Worm (Caenorhabditis elegans) whole organism, late embryonic: ENCODE data around the gene R13A1.3.

Experiments used
- C08G9.2 ChIP-seq: sonication (generic microtip); optimal IDR thresholded peaks from 2 replicates; lab custom pipeline; 2016; ENCODE audit warnings: mild to moderate bottlenecking, missing genetic modification characterization, moderate library complexity, missing compliant biosample characterization
- C38D4.7 ChIP-seq: fragments of 200-800 bp; sonication (Bioruptor generic); optimal IDR thresholded peaks from 2 replicates; lab custom pipeline; 2018; ENCODE audit warnings: mild to moderate bottlenecking, missing genetic modification characterization, moderate library complexity, missing compliant biosample characterization
- F13H6.1 ChIP-seq: sonication (generic microtip); optimal IDR thresholded peaks from 2 replicates; lab custom pipeline; 2016; ENCODE audit warnings: missing genetic modification characterization, missing compliant biosample characterization
- T23F11.4 ChIP-seq: fragments of 200-800 bp; sonication (Bioruptor generic); optimal IDR thresholded peaks from 2 replicates; lab custom pipeline; 2018; ENCODE audit warnings: mild to moderate bottlenecking, missing genetic modification characterization, missing compliant biosample characterization
- ahr-1 ChIP-seq: sonication (generic microtip); optimal IDR thresholded peaks from 2 replicates; lab custom pipeline; 2016; ENCODE audit warnings: missing genetic modification characterization, missing compliant biosample characterization
- ama-1 ChIP-seq: fragments of 150-350 bp; optimal IDR thresholded peaks from 2 replicates; lab custom pipeline; 2014
- ceh-31 ChIP-seq: sonication (generic microtip); optimal IDR thresholded peaks from 2 replicates; lab custom pipeline; 2016; ENCODE audit warnings: missing genetic modification characterization, missing compliant biosample characterization
- ceh-34 ChIP-seq: sonication (generic microtip); optimal IDR thresholded peaks from 2 replicates; lab custom pipeline; 2016; ENCODE audit warnings: mild to moderate bottlenecking, missing genetic modification characterization, missing compliant biosample characterization
- ceh-6 ChIP-seq: fragments of 200-800 bp; sonication (Bioruptor generic); optimal IDR thresholded peaks from 2 replicates; lab custom pipeline; 2018; ENCODE audit warnings: mild to moderate bottlenecking, missing genetic modification characterization, missing compliant biosample characterization
- ceh-9 ChIP-seq: sonication (generic microtip); optimal IDR thresholded peaks from 2 replicates; lab custom pipeline; 2016; ENCODE audit warnings: mild to moderate bottlenecking, missing genetic modification characterization, inconsistent platforms, missing compliant biosample characterization
- che-1 ChIP-seq: sonication (generic microtip); optimal IDR thresholded peaks from 2 replicates; lab custom pipeline; 2016; ENCODE audit warnings: mild to moderate bottlenecking, missing genetic modification characterization, missing compliant biosample characterization
- dve-1 ChIP-seq: sonication (generic microtip); optimal IDR thresholded peaks from 2 replicates; lab custom pipeline; 2017; ENCODE audit warnings: antibody characterized with exemption, mild to moderate bottlenecking, missing genetic modification characterization, missing compliant biosample characterization
- elt-2 ChIP-seq: sonication (generic microtip); optimal IDR thresholded peaks from 2 replicates; lab custom pipeline; 2016; ENCODE audit warnings: missing genetic modification reagents, missing genetic modification characterization, missing compliant biosample characterization
- elt-4 ChIP-seq: sonication (generic microtip); optimal IDR thresholded peaks from 2 replicates; lab custom pipeline; 2016; ENCODE audit warnings: missing genetic modification characterization, missing compliant biosample characterization
- fkh-6 ChIP-seq: sonication (generic microtip); optimal IDR thresholded peaks from 2 replicates; lab custom pipeline; 2016; ENCODE audit warnings: missing genetic modification characterization, missing compliant biosample characterization
- hlh-6 ChIP-seq: sonication (generic microtip); optimal IDR thresholded peaks from 2 replicates; lab custom pipeline; 2016; ENCODE audit warnings: missing genotype, missing genetic modification characterization, missing compliant biosample characterization
- madf-2 ChIP-seq: sonication (generic microtip); optimal IDR thresholded peaks from 2 replicates; lab custom pipeline; 2017; ENCODE audit warnings: missing genetic modification characterization, missing compliant biosample characterization
- mec-3 ChIP-seq: sonication (generic microtip); optimal IDR thresholded peaks from 2 replicates; lab custom pipeline; 2016; ENCODE audit warnings: borderline replicate concordance, missing genetic modification characterization, missing compliant biosample characterization
- nhr-232 ChIP-seq: sonication (generic microtip); optimal IDR thresholded peaks from 2 replicates; lab custom pipeline; 2016; ENCODE audit warnings: missing genetic modification characterization, missing compliant biosample characterization
- pat-9 ChIP-seq: fragments of 200-800 bp; sonication (Bioruptor generic); optimal IDR thresholded peaks from 2 replicates; lab custom pipeline; 2018; ENCODE audit warnings: mild to moderate bottlenecking, missing genetic modification characterization, moderate library complexity, missing compliant biosample characterization
- pha-2 ChIP-seq: sonication (generic microtip); optimal IDR thresholded peaks from 2 replicates; lab custom pipeline; 2017; ENCODE audit warnings: mild to moderate bottlenecking, missing genetic modification characterization, missing compliant biosample characterization
- pha-4 ChIP-seq: fragments of 150-350 bp; optimal IDR thresholded peaks from 2 replicates; lab custom pipeline; 2018; ENCODE audit warnings: missing biosample characterization, missing genetic modification reagents, missing genetic modification characterization
- pros-1 ChIP-seq: fragments of 150-350 bp; optimal IDR thresholded peaks from 2 replicates; lab custom pipeline; 2014; ENCODE audit warnings: missing biosample characterization, missing genetic modification reagents, missing genetic modification characterization
- ref-2 ChIP-seq: sonication (generic microtip); optimal IDR thresholded peaks from 2 replicates; lab custom pipeline; 2016; ENCODE audit warnings: missing genetic modification characterization, missing compliant biosample characterization
- rnt-1 ChIP-seq: sonication (generic microtip); optimal IDR thresholded peaks from 2 replicates; lab custom pipeline; 2016; ENCODE audit warnings: missing genetic modification characterization, missing compliant biosample characterization
- sdc-2 ChIP-seq: sonication (generic microtip); optimal IDR thresholded peaks from 2 replicates; lab custom pipeline; 2016; ENCODE audit warnings: missing genotype, missing genetic modification characterization, missing compliant biosample characterization
- sox-2 ChIP-seq: fragments of 200-800 bp; sonication (Bioruptor generic); IDR thresholded peaks from 2 replicates; pipeline ENCODE4 v1.3.6; 2022; ENCODE audit warnings: missing genetic modification reagents, missing genetic modification characterization, missing compliant biosample characterization
- sox-4 ChIP-seq: sonication (generic microtip); optimal IDR thresholded peaks from 2 replicates; lab custom pipeline; 2017; ENCODE audit warnings: mild to moderate bottlenecking, missing genetic modification characterization, inconsistent platforms, missing compliant biosample characterization
- syd-9 ChIP-seq: sonication (generic microtip); optimal IDR thresholded peaks from 2 replicates; lab custom pipeline; 2016; ENCODE audit warnings: mild to moderate bottlenecking, missing genetic modification characterization, moderate library complexity, missing compliant biosample characterization
- unc-3 ChIP-seq, 2 experiments: fragments of 200-800 bp in 1 of 2; sonication (Bioruptor generic) in 1 of 2; sonication (generic microtip) in 1 of 2; conservative IDR thresholded peaks in 1 of 2; optimal IDR thresholded peaks in 1 of 2; 2 replicates each; pipeline versions ENCODE4 v1.3.6 to Lab custom; 2016 to 2022; ENCODE audit warnings: missing compliant biosample characterization in 2 of 2, missing genetic modification characterization in 2 of 2, missing genetic modification reagents in 1 of 2
- unc-55 ChIP-seq: sonication (generic microtip); optimal IDR thresholded peaks from 2 replicates; lab custom pipeline; 2017; ENCODE audit warnings: missing biosample characterization, missing genetic modification reagents, missing genetic modification characterization
- zip-5 ChIP-seq: sonication (generic microtip); optimal IDR thresholded peaks from 2 replicates; lab custom pipeline; 2016; ENCODE audit warnings: missing genetic modification characterization, missing compliant biosample characterization
- ztf-16 ChIP-seq: sonication (generic microtip); optimal IDR thresholded peaks from 2 replicates; lab custom pipeline; 2017; ENCODE audit warnings: missing genetic modification characterization, missing compliant biosample characterization

Gene R13A1.3

DNA sequence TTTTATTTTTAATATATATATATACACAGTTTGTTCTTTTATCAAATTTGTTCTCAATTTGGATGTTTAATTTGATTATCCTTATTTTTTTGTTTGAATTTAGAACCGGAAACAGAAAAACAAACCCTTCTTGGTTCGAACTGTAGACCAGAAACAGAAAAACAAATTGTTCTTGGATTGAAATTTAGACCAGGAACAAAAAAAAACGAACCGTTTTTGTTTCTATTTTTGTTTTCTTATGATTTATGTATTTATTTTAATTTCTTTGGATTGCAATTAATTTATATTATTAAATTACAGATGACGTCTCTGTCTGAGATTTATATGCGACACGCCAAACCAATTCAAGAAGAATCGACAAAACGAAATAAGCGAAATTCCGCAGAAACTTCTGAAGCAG, 28.4 kb upstream of the R13A1.3 start, which contains the start of gene C42D4.19:
C42D4.19 (plus strand) TSS at position 301 of the 400 bp plus-strand sequence.
- TF ChIP-seq T23F11.4 (GFP tag; lab: Kevin White, UChicago) (no peak), zip-5 (tag; lab: Kevin White, UChicago) (no peak), pros-1 (tag; lab: Kevin White, UChicago) (no peak), F13H6.1 (no peak), pha-4 (no peak), pat-9 (no peak), pha-2 (tag; lab: Kevin White, UChicago) (no peak), che-1 (tag; lab: Kevin White, UChicago) (no peak), ceh-34 (no peak), elt-2 (tag; lab: Kevin White, UChicago) (no peak), fkh-6 (tag; lab: Kevin White, UChicago) (no peak), sox-4 (no peak), ztf-16 (tag; lab: Kevin White, UChicago) (no peak), C38D4.7 (no peak), mec-3 (tag; lab: Kevin White, UChicago) (no peak), hlh-6 (tag; lab: Kevin White, UChicago) (no peak)

DNA sequence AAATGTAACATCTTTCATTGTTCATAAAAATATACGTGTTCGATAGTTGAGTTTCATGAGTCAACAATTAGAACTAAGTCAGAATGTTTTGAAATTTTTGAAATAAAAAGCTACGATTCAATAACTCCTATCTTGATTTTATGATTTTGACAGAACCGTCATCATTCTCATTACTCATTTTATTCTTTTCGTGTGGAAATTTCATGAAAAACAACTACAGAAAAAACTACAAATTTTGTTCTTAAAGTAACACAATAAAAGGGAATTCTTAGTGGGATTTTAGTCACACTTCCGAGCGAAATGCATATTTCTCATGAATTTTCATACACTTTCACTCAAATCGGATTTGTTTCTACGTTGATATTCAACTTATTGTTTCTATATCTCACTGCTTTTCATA, 26.9 kb upstream of the R13A1.3 start, which contains the start of gene str-44:
str-44 (plus strand) TSS at position 301 of the 400 bp plus-strand sequence.
- TF ChIP-seq hlh-6 (tag; lab: Kevin White, UChicago) (no peak), ama-1 (lab: Kevin White, UChicago) (no peak), ceh-31 (tag; lab: Kevin White, UChicago) (no peak), nhr-232 (no peak), unc-3 (GFP tag; conservative IDR thresholded peaks at IDR 0.05; lab: Robert Waterston, UW) (no peak), unc-3 (tag; optimal IDR thresholded peaks at IDR 0.05; lab: Kevin White, UChicago) (no peak), sdc-2 (tag; lab: Kevin White, UChicago) (no peak), sox-2 (GFP tag; lab: Robert Waterston, UW) (no peak), F13H6.1 (no peak)

DNA sequence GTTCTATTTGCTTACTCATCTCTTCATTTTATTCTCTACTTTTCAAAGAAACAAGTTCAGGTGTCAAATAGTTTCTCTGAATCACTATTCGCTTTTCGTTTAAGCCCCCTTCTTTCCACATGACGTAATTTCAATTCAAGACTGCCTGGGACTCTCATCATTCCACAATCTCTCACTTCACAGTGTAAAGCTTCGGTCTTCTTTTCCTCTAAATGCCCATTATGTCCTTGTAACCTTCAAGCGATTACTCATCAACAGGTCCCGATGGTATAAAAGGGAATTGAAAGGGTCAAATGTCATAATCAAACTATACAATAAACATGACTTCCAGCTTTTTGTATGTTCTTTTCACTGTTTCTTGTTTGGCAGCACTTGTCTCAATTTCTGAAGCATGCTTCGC, 24.9 kb upstream of the R13A1.3 start, which contains the start of gene C42D4.3:
C42D4.3 (plus strand) TSS at position 298 of the 400 bp plus-strand sequence.
- TF ChIP-seq madf-2 (tag; lab: Kevin White, UChicago) (no peak), elt-2 (tag; lab: Kevin White, UChicago) (no peak), ahr-1 (tag; lab: Kevin White, UChicago) (no peak), F13H6.1 (no peak), unc-55 (GFP tag; lab: Kevin White, UChicago) (no peak), ceh-9 (tag; lab: Kevin White, UChicago) (no peak), C08G9.2 (tag; lab: Kevin White, UChicago) (no peak), ceh-6 (no peak), rnt-1 (tag; lab: Kevin White, UChicago) (no peak), elt-4 (tag; lab: Kevin White, UChicago) (no peak)
- TF ChIP-seq, all 69 proteins: peak for 0

DNA sequence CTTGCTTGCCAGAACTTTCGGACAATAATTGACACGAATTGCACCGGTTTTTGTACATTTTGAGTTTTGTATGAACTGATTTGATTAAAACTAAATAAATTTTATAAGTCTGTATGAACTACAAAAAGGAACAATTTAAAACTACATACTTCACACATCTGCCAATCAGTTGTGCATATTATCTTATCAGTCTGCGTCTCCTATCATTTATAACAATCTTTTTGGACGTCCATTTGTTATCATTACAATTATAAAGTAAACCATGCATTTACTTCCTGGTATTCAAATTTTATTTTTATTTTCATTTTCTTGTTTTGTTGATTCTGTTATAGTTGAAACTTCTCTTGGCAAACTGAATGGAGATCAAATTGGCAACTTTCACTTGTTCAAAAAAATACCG, 23.5 kb upstream of the R13A1.3 start, which contains the start of gene cest-10:
cest-10 (plus strand) TSS at position 254 of the 400 bp plus-strand sequence.
- no peak for TF ChIP-seq dve-1
- TF ChIP-seq ceh-31 (tag; lab: Kevin White, UChicago): no peak
- no peak for TF ChIP-seq ceh-9 (tag; lab: Kevin White, UChicago)
- TF ChIP-seq syd-9 (tag; lab: Kevin White, UChicago): no peak
- TF ChIP-seq fkh-6 (tag; lab: Kevin White, UChicago): no peak
- TF ChIP-seq elt-2 (tag; lab: Kevin White, UChicago): peak; percentile 71
- no peak for TF ChIP-seq ceh-34
- no peak for TF ChIP-seq rnt-1 (tag; lab: Kevin White, UChicago)

DNA sequence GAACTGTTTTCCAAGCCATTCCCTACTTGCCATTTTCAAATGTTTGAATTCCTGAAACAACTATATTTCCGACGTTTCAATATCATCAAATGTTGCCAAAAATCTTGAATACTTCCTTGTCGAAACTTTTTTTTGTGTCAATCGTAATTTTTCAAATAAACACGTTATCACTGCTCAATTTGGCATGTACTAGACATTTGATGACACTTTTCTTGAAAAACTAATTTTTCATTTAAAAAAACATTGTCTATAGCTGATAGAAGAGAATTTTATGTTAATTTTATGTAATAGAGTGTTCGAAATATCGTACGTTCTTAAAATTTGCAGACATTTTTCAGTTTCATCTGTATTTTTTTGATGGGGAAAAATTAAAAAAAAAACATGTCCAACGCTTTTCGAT, 21.0 kb upstream of the R13A1.3 start:
- TF ChIP-seq unc-55 (GFP tag; lab: Kevin White, UChicago) (no peak), T23F11.4 (GFP tag; lab: Kevin White, UChicago) (no peak), ref-2 (tag; lab: Kevin White, UChicago) (no peak), sox-4 (no peak)
